Worm (Caenorhabditis elegans) whole organism, young adult: Measurements from ENCODE around the gene nas-15.

Experiments used
- D2030.7 ChIP-seq: fragments of 200-800 bp; sonication (Bioruptor generic); IDR thresholded peaks from 2 replicates; pipeline ENCODE4 v1.3.6; 2022; ENCODE audit warnings: missing genetic modification reagents, missing genetic modification characterization, missing compliant biosample characterization
- K11D2.4 ChIP-seq: fragments of 200-800 bp; sonication (Bioruptor generic); IDR thresholded peaks from 2 replicates; pipeline ENCODE4 v1.3.6; 2022; ENCODE audit warnings: missing genetic modification reagents, missing genetic modification characterization, missing compliant biosample characterization
- Y67H2A.10 ChIP-seq: fragments of 200-800 bp; sonication (Bioruptor generic); conservative IDR thresholded peaks from 2 replicates; pipeline ENCODE4 v1.3.6; 2022; ENCODE audit warnings: missing genetic modification reagents, missing genetic modification characterization, missing compliant biosample characterization
- Y79H2A.3 ChIP-seq: fragments of 200-800 bp; sonication (Bioruptor generic); conservative IDR thresholded peaks from 2 replicates; pipeline ENCODE4 v1.3.6; 2022; ENCODE audit warnings: missing genetic modification reagents, missing genetic modification characterization, missing compliant biosample characterization
- dpl-1 ChIP-seq: fragments of 150-350 bp; optimal IDR thresholded peaks from 2 replicates; lab custom pipeline; 2014; ENCODE audit warnings: missing biosample characterization, missing genetic modification reagents, missing genetic modification characterization
- egl-18 ChIP-seq: fragments of 200-800 bp; sonication (Bioruptor generic); IDR thresholded peaks from 2 replicates; pipeline ENCODE4 v1.3.6; 2022; ENCODE audit warnings: missing genetic modification reagents, missing genetic modification characterization, missing compliant biosample characterization
- ets-4 ChIP-seq: fragments of 200-800 bp; sonication (Bioruptor generic); optimal IDR thresholded peaks from 2 replicates; lab custom pipeline; 2018; ENCODE audit warnings: mild to moderate bottlenecking, missing genetic modification characterization, missing compliant biosample characterization
- fkh-3 ChIP-seq: sonication (generic microtip); optimal IDR thresholded peaks from 2 replicates; lab custom pipeline; 2016; ENCODE audit warnings: mild to moderate bottlenecking, missing genetic modification characterization, missing compliant biosample characterization
- nhr-90 ChIP-seq: sonication (generic microtip); optimal IDR thresholded peaks from 2 replicates; lab custom pipeline; 2016; ENCODE audit warnings: missing genotype, mild to moderate bottlenecking, missing genetic modification characterization, missing compliant biosample characterization
- pha-4 ChIP-seq: fragments of 150-350 bp; sonication (generic microtip); optimal IDR thresholded peaks from 2 replicates; lab custom pipeline; 2014; ENCODE audit warnings: missing biosample characterization, missing genetic modification reagents, missing genetic modification characterization
- snpc-4 ChIP-seq, 5 experiments: fragments of 150-350 bp in 1 of 5; sonication (generic microtip) in 4 of 5; optimal IDR thresholded peaks; 2 replicates each; lab custom pipeline; 2014 to 2018; ENCODE audit warnings: missing genetic modification characterization in 5 of 5, missing biosample characterization in 3 of 5, antibody characterized with exemption in 2 of 5, mild to moderate bottlenecking in 2 of 5, missing compliant biosample characterization in 2 of 5, missing genotype in 2 of 5, moderate library complexity in 2 of 5, missing genetic modification reagents in 1 of 5
- sptf-2 ChIP-seq: fragments of 200-800 bp; sonication (Bioruptor generic); optimal IDR thresholded peaks from 2 replicates; lab custom pipeline; 2018; ENCODE audit warnings: mild to moderate bottlenecking, missing genetic modification characterization, missing compliant biosample characterization

DNA sequence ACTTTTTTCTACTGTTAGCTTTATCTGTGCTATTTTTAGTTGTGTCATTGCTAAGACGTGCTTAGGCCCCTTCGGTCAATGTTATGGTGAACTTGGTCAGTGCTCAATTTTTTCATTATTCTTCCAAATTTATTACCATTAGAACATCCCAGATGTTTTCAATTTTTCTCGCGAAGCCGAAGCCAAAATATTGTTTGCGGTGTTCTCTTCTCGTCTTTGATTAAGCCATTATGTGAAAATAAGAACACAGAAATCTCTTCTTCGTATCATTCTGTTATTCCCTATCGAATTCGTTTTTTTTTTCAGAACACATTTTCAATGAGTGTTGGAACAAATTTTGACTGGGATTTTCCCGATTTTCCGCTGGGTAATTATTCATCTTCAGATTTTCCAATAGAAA is 25.0 kb downstream of the nas-15 start, which contains the start of gene gtr-1:
- no peak for TF ChIP-seq pha-4
- TF ChIP-seq Y79H2A.3 (GFP tag; lab: Robert Waterston, UW), result no peak
- TF ChIP-seq sptf-2 (GFP tag; lab: Kevin White, UChicago), result no peak
- no peak for TF ChIP-seq nhr-90
- TF ChIP-seq K11D2.4 (GFP tag; lab: Robert Waterston, UW), result no peak
- TF ChIP-seq fkh-3 (tag; lab: Kevin White, UChicago), result no peak
- no peak for TF ChIP-seq egl-18 (GFP tag; lab: Robert Waterston, UW)
- TF ChIP-seq snpc-4 (GFP tag; optimal IDR thresholded peaks at IDR 0.05; lab: Kevin White, UChicago), result no peak
- TF ChIP-seq snpc-4 (tag; optimal IDR thresholded peaks at IDR 0.05; lab: Kevin White, UChicago), result no peak
- no peak for TF ChIP-seq D2030.7
- TF ChIP-seq dpl-1, result no peak
- TF ChIP-seq ets-4 (GFP tag; lab: Kevin White, UChicago), result no peak
- no peak for TF ChIP-seq Y67H2A.10
